Fruit fly (Drosophila melanogaster) Kc167 (cell line): ENCODE measurements around the gene ea.

Source experiments
- Myc ChIP-seq: fragments of >200 bp; optimal IDR thresholded peaks from 2 replicates; lab custom pipeline; 2017; ENCODE audit warnings: missing external identifiers
- Sin3A ChIP-seq: fragments of >200 bp; optimal IDR thresholded peaks from 2 replicates; lab custom pipeline; 2018; ENCODE audit warnings: missing external identifiers
- h ChIP-seq: fragments of >200 bp; optimal IDR thresholded peaks from 3 replicates; lab custom pipeline; 2018; ENCODE audit warnings: missing external identifiers
- insv ChIP-seq: fragments of >200 bp; optimal IDR thresholded peaks from 3 replicates; lab custom pipeline; 2018; ENCODE audit warnings: missing external identifiers
- psq ChIP-seq: fragments of >200 bp; optimal IDR thresholded peaks from 2 replicates; lab custom pipeline; 2017; ENCODE audit warnings: missing external identifiers
- ttk ChIP-seq: sonication (Bioruptor generic); optimal IDR thresholded peaks from 2 replicates; lab custom pipeline; 2017; ENCODE audit warnings: missing external identifiers

Gene ea

dm6 chr3R:15346018-15346383, 17.5 kb downstream of the ea start, which contains the start of the genes Surf4 and CG31301:
Gene Surf4 (minus strand): TSS chr3R:15346176.
Gene CG31301 (plus strand): TSS chr3R:15346205.
- no peak for TF ChIP-seq Myc (lab: Kevin White, UChicago)
- TF ChIP-seq h (lab: Kevin White, UChicago) = no peak
- TF ChIP-seq insv (lab: Kevin White, UChicago) = no peak
- TF ChIP-seq Sin3A (lab: Kevin White, UChicago) = no peak
- TF ChIP-seq ttk = no peak
- no peak for TF ChIP-seq psq (lab: Kevin White, UChicago)

dm6 chr3R:15347822-15348221, 19.3 kb downstream of the ea start, which contains the start of the genes CG42726 and CG42727:
Gene CG42726 (plus strand): TSS chr3R:15348048.
Gene CG42727 (plus strand): TSS chr3R:15348048.
- TF ChIP-seq h (lab: Kevin White, UChicago) (no peak), psq (lab: Kevin White, UChicago) (no peak)

- TF ChIP-seq insv (lab: Kevin White, UChicago) (no peak), Sin3A (lab: Kevin White, UChicago) (no peak), psq (lab: Kevin White, UChicago) (no peak), Myc (lab: Kevin White, UChicago) (no peak), ttk (no peak), h (lab: Kevin White, UChicago) (no peak)
Measured at dm6 chr3R:15350993-15351426, 22.5 kb downstream of the ea start, which contains the start of the genes Trs33 and Tmtc4. Gene Trs33 (minus strand): TSS chr3R:15350995. Gene Tmtc4 (plus strand): TSS chr3R:15351225.

- TF ChIP-seq insv (lab: Kevin White, UChicago) (no peak), psq (lab: Kevin White, UChicago) (no peak), ttk (no peak), Myc (lab: Kevin White, UChicago) (no peak)
Measured at dm6 chr3R:15354019-15354418, 25.5 kb downstream of the ea start.

dm6 chr3R:15356152-15356551, 27.6 kb downstream of the ea start:
- no peak for TF ChIP-seq Sin3A (lab: Kevin White, UChicago)

dm6 chr3R:15356645-15357431, 28.3 kb downstream of the ea start, which contains the start of the genes Atg4b and Hibch:
Gene Atg4b (minus strand): TSS chr3R:15356924.
Gene Hibch (plus strand): TSS chr3R:15357229.
- TF ChIP-seq ttk (no peak), Sin3A (lab: Kevin White, UChicago) (no peak), Myc (lab: Kevin White, UChicago) (no peak), h (lab: Kevin White, UChicago) (no peak), psq (lab: Kevin White, UChicago) (no peak), insv (lab: Kevin White, UChicago) (no peak)

- no peak for TF ChIP-seq ttk
- no peak for TF ChIP-seq Sin3A (lab: Kevin White, UChicago)
- no peak for TF ChIP-seq insv (lab: Kevin White, UChicago)
- no peak for TF ChIP-seq Myc (lab: Kevin White, UChicago)
- TF ChIP-seq psq (lab: Kevin White, UChicago) = no peak
- TF ChIP-seq h (lab: Kevin White, UChicago) = no peak
Measured at dm6 chr3R:15361490-15361889, 33.0 kb downstream of the ea start, which contains the start of the genes Cog2 and Trax. Gene Cog2 (minus strand): TSS chr3R:15361657. Gene Trax (plus strand): TSS chr3R:15361692.

- TF ChIP-seq Sin3A (lab: Kevin White, UChicago) = no peak
- TF ChIP-seq psq (lab: Kevin White, UChicago) = no peak
Measured at dm6 chr3R:15363608-15364007, 35.1 kb downstream of the ea start, which contains the start of gene CG6171. Gene CG6171 (minus strand): TSS chr3R:15363857.

dm6 chr3R:15366839-15367238, 38.3 kb downstream of the ea start:
- TF ChIP-seq Myc (lab: Kevin White, UChicago) = no peak
- TF ChIP-seq psq (lab: Kevin White, UChicago) = no peak
- TF ChIP-seq Sin3A (lab: Kevin White, UChicago) = no peak
- TF ChIP-seq insv (lab: Kevin White, UChicago) = no peak
- TF ChIP-seq ttk = no peak
- no peak for TF ChIP-seq h (lab: Kevin White, UChicago)

dm6 chr3R:15367477-15367876, 38.9 kb downstream of the ea start, which contains the start of gene CG34404:
Gene CG34404 (minus strand): TSS chr3R:15367665.
- TF ChIP-seq insv (lab: Kevin White, UChicago) (no peak), ttk (no peak), Myc (lab: Kevin White, UChicago) (no peak), h (lab: Kevin White, UChicago) (no peak), Sin3A (lab: Kevin White, UChicago) (no peak), psq (lab: Kevin White, UChicago) (no peak)

dm6 chr3R:15369742-15370141, 41.2 kb downstream of the ea start, which contains the start of gene CG14868:
Gene CG14868 (minus strand): TSS chr3R:15369945.
- TF ChIP-seq insv (lab: Kevin White, UChicago) = no peak
- TF ChIP-seq Myc (lab: Kevin White, UChicago) = no peak
- no peak for TF ChIP-seq psq (lab: Kevin White, UChicago)
- TF ChIP-seq h (lab: Kevin White, UChicago) = no peak
- no peak for TF ChIP-seq ttk
- no peak for TF ChIP-seq Sin3A (lab: Kevin White, UChicago)

dm6 chr3R:15371833-15372232, 43.3 kb downstream of the ea start, which contains the start of the genes Ccm3 and CG6136:
Gene Ccm3 (plus strand): TSS chr3R:15371957.
Gene CG6136 (minus strand): TSS chr3R:15372212.
- TF ChIP-seq Myc (lab: Kevin White, UChicago) (no peak), insv (lab: Kevin White, UChicago) (no peak), Sin3A (lab: Kevin White, UChicago) (no peak), h (lab: Kevin White, UChicago) (no peak), psq (lab: Kevin White, UChicago) (no peak), ttk (no peak)
